Worm (Caenorhabditis elegans): ENCODE results near the gene nhr-34.

nhr-34 gene

DNA sequence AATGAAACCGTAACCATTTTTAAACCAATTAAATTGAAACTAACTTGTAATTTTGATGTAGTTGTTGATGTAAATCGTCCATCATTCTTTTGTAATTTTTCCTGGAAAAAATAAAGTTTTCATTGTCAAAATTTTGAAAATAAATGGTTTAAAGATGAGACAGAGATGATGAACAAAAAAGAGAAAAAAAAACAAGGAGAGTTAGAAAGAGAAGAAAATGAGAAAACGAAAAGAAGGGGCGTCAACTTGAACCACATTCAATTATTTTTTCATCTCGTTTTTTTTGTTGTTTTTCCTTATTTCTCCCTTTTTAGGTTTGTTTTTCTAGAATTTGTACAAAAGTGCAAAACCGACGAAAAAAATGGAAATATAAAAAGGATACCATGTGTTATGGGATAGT is at the start of gene nhr-34:
Gene nhr-34, minus strand, starts transcription at position 101 of the 400 bp plus-strand sequence.
- TF ChIP-seq blmp-1 (tag; optimal IDR thresholded peaks at IDR 0.05) (peak; percentile 8), jun-1 (tag; optimal IDR thresholded peaks at IDR 0.05) (no peak), lin-14 (GFP tag; optimal IDR thresholded peaks at IDR 0.05) (peak; percentile 19), lsy-2 (tag; optimal IDR thresholded peaks at IDR 0.05) (peak in 1 of 2 experiments; percentile 10)

DNA sequence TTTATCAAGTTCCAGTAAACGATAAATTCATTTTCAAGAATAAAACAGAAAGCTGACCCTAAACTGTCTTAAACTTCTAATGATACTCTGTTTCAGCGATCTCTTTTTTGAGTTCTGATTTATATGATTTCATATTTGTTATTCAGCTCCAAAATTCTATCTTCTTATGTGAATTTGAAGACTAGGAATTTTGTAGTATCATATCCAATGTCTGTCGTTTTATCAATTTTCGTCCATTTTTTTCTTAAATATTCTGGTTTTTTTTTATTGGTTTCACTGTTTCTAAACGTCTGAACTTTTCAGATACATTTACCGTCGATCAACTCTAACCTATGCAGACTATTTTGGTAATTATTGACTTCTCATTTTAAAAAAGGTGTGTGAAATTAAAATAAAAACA is 49.5 kb upstream of the nhr-34 start, which contains the start of the genes nhr-138 and C28D4.18:
Gene nhr-138, plus strand, starts transcription at position 304 of the 400 bp plus-strand sequence.
Gene C28D4.18, plus strand, starts transcription at position 333 of the 400 bp plus-strand sequence.
- TF ChIP-seq tbx-2 (tag; optimal IDR thresholded peaks at IDR 0.05) (no peak), fos-1 (tag; optimal IDR thresholded peaks at IDR 0.05) (no peak), lin-14 (GFP tag; optimal IDR thresholded peaks at IDR 0.05) (no peak), rnt-1 (tag; optimal IDR thresholded peaks at IDR 0.05) (no peak), unc-62 (GFP tag; optimal IDR thresholded peaks at IDR 0.05) (no peak), ceh-82 (tag; optimal IDR thresholded peaks at IDR 0.05) (no peak), xbp-1 (tag; optimal IDR thresholded peaks at IDR 0.05) (no peak), jun-1 (tag; optimal IDR thresholded peaks at IDR 0.05) (no peak), nhr-85 (tag) (no peak), snu-23 (GFP tag; optimal IDR thresholded peaks at IDR 0.05) (no peak), fkh-10 (GFP tag; optimal IDR thresholded peaks at IDR 0.05) (no peak), tlp-1 (tag; optimal IDR thresholded peaks at IDR 0.05) (no peak)

DNA sequence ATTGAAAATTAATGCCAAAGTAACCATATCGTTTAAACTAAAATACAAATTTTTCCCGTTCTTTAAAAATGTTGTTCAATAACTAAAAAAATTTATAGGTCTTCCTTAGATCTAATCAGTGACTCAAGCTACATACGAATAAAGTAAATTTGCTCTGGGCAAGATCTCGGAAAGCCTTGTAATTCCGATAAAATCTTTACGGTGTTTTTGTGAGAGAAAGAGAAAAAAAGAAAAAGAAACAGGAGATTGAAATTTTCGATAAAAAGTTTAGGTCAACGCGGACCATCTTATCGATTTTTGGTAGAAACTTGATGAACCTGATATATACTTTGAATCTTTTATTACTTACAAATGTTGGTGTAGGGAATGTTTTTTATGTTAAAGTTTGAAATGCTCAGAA is 47.7 kb upstream of the nhr-34 start:
- TF ChIP-seq unc-62 (GFP tag; optimal IDR thresholded peaks at IDR 0.05) (no peak), grh-1 (GFP tag; IDR thresholded peaks at IDR 0.05) (no peak), nhr-85 (tag) (peak; percentile 79)

DNA sequence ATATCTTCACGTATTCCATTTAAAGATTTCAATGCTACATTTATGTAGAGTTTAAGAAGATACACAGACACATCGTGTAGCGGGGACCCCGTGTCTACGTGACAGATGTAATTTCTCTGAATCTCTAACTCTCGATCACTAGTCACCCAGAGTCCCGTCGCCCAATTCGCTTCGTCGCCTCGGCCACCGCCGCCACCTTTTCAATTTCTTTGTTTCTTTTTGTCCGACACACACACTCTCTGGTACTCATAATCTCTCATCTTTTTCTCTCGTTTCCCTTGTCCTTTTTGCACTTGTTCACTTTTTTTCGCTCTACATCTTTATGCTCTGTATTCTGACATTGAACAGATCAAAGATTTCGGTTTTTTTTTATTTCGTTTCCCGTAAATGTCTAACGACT is 42.9 kb upstream of the nhr-34 start:
- TF ChIP-seq hlh-17 (GFP tag; optimal IDR thresholded peaks at IDR 0.05; ENCODE audit: borderline replicate concordance), result no peak
- TF ChIP-seq ceh-90 (tag; optimal IDR thresholded peaks at IDR 0.05), result no peak
- TF ChIP-seq unc-86 (tag; optimal IDR thresholded peaks at IDR 0.05), result peak; percentile 63
- TF ChIP-seq isw-1 (GFP tag; IDR thresholded peaks at IDR 0.05), result no peak; the same call in 1 of the 2 replicates
- peak; percentile 41 for TF ChIP-seq pax-3 (tag; optimal IDR thresholded peaks at IDR 0.05)
- no peak for TF ChIP-seq tlp-1 (tag; optimal IDR thresholded peaks at IDR 0.05)
- TF ChIP-seq nhr-77 (tag; optimal IDR thresholded peaks at IDR 0.05), result peak; percentile 51
- TF ChIP-seq nhr-85 (tag), result peak; percentile 92
- TF ChIP-seq ama-1 (optimal IDR thresholded peaks at IDR 0.05), result no peak
- TF ChIP-seq elt-3 (tag; optimal IDR thresholded peaks at IDR 0.05), result peak in 2 of 6 experiments; percentile 15 to 62
- TF ChIP-seq Y116A8C.19 (tag; optimal IDR thresholded peaks at IDR 0.05; ENCODE audit: borderline replicate concordance), result no peak
- no peak for TF ChIP-seq zip-4 (GFP tag; optimal IDR thresholded peaks at IDR 0.05)
- TF ChIP-seq alr-1 (tag; optimal IDR thresholded peaks at IDR 0.05; ENCODE audit: borderline replicate concordance), result no peak
- TF ChIP-seq ztf-11 (tag; optimal IDR thresholded peaks at IDR 0.05), result no peak
- no peak for TF ChIP-seq ceh-63 (GFP tag; optimal IDR thresholded peaks at IDR 0.05)
- peak; percentile 30 to 84 for TF ChIP-seq lsy-2 (tag; optimal IDR thresholded peaks at IDR 0.05)
- peak; percentile 4 for TF ChIP-seq irx-1 (tag; optimal IDR thresholded peaks at IDR 0.05)
- TF ChIP-seq snpc-4 (tag; optimal IDR thresholded peaks at IDR 0.05), result peak; percentile 62
- TF ChIP-seq lin-39 (tag; optimal IDR thresholded peaks at IDR 0.05), result no peak
- peak; percentile 20 for TF ChIP-seq pag-3 (tag; optimal IDR thresholded peaks at IDR 0.05; ENCODE audit: borderline replicate concordance, insufficient read depth)
- peak in 2 of 3 experiments; percentile 48 to 53 for TF ChIP-seq ceh-82 (tag; optimal IDR thresholded peaks at IDR 0.05)
- peak; percentile 56 to 66 for TF ChIP-seq efl-1 (optimal IDR thresholded peaks at IDR 0.05)
- TF ChIP-seq efl-1 (GFP tag; optimal IDR thresholded peaks at IDR 0.05 in 1 of 2), result peak; percentile 32 to 94
- TF ChIP-seq ets-5 (GFP tag; IDR thresholded peaks at IDR 0.05), result no peak
- peak; percentile 60 for TF ChIP-seq xbp-1 (tag; optimal IDR thresholded peaks at IDR 0.05)
- TF ChIP-seq fkh-10 (GFP tag; optimal IDR thresholded peaks at IDR 0.05), result no peak
- TF ChIP-seq C16A3.4 (tag; optimal IDR thresholded peaks at IDR 0.05), result peak; percentile 73
- no peak for TF ChIP-seq sptf-1 (tag; optimal IDR thresholded peaks at IDR 0.05)
- peak; percentile 46 for TF ChIP-seq elt-2 (tag; optimal IDR thresholded peaks at IDR 0.05)
- TF ChIP-seq fkh-4 (tag; optimal IDR thresholded peaks at IDR 0.05; ENCODE audit: borderline replicate concordance), result no peak
- no peak for TF ChIP-seq sup-37 (GFP tag; optimal IDR thresholded peaks at IDR 0.05)
- TF ChIP-seq pqm-1 (tag; optimal IDR thresholded peaks at IDR 0.05), result no peak
- no peak for TF ChIP-seq C34B4.2 (tag; optimal IDR thresholded peaks at IDR 0.05)
- TF ChIP-seq nhr-20 (tag; optimal IDR thresholded peaks at IDR 0.05), result peak; percentile 88
- peak; percentile 87 for TF ChIP-seq blmp-1 (tag; optimal IDR thresholded peaks at IDR 0.05)
- no peak for TF ChIP-seq unc-62 (GFP tag; optimal IDR thresholded peaks at IDR 0.05)
- TF ChIP-seq mdl-1 (tag; optimal IDR thresholded peaks at IDR 0.05), result peak in 1 of 2 experiments; percentile 72
- no peak for TF ChIP-seq hpl-2 (GFP tag; optimal IDR thresholded peaks at IDR 0.05)
